Worm (Caenorhabditis elegans): ENCODE measurements around the gene W02D7.12.

- TF ChIP-seq F13C5.2 (tag; optimal IDR thresholded peaks at IDR 0.05) (no peak), hmg-4 (GFP tag; optimal IDR thresholded peaks at IDR 0.05) (no peak), hnd-1 (tag; optimal IDR thresholded peaks at IDR 0.05) (no peak), aly-1 (tag; optimal IDR thresholded peaks at IDR 0.05) (no peak), ets-7 (tag; optimal IDR thresholded peaks at IDR 0.05) (no peak), B0310.2 (tag; optimal IDR thresholded peaks at IDR 0.05) (no peak), ama-1 (optimal IDR thresholded peaks at IDR 0.05) (no peak), pes-1 (GFP tag; IDR thresholded peaks at IDR 0.05) (no peak), ceh-36 (tag; optimal IDR thresholded peaks at IDR 0.05) (no peak), tbx-37 (GFP tag; conservative IDR thresholded peaks at IDR 0.05) (no peak)
These were observed 19.5 kb upstream of the W02D7.12 start, which contains the start of gene srg-33 for ce11 chrV:8291764-8292163.

Measured in whole organism, early embryonic.